Worm (Caenorhabditis elegans) whole organism, early embryonic: ENCODE measurements around the gene nduf-9.

ENCODE experiments used
- B0310.2 ChIP-seq: sonication (generic microtip); optimal IDR thresholded peaks from 2 replicates; lab custom pipeline; 2016; ENCODE audit warnings: mild to moderate bottlenecking, missing genetic modification characterization, missing compliant biosample characterization
- F13C5.2 ChIP-seq: sonication (generic microtip); optimal IDR thresholded peaks from 2 replicates; lab custom pipeline; 2017; ENCODE audit warnings: mild to moderate bottlenecking, missing genetic modification characterization, inconsistent platforms, missing compliant biosample characterization
- aly-1 ChIP-seq: sonication (generic microtip); optimal IDR thresholded peaks from 2 replicates; lab custom pipeline; 2016; ENCODE audit warnings: missing genetic modification characterization, missing compliant biosample characterization
- ama-1 ChIP-seq: fragments of 150-350 bp; optimal IDR thresholded peaks from 2 replicates; lab custom pipeline; 2014
- ceh-13 ChIP-seq: fragments of 200-800 bp; sonication (Bioruptor generic); optimal IDR thresholded peaks from 2 replicates; lab custom pipeline; 2018; ENCODE audit warnings: mild to moderate bottlenecking, missing genetic modification characterization, missing compliant biosample characterization
- ceh-36 ChIP-seq: sonication (generic microtip); optimal IDR thresholded peaks from 2 replicates; lab custom pipeline; 2016; ENCODE audit warnings: missing genetic modification characterization, inconsistent platforms, missing compliant biosample characterization
- ets-7 ChIP-seq: sonication (generic microtip); optimal IDR thresholded peaks from 2 replicates; lab custom pipeline; 2016; ENCODE audit warnings: missing genotype, missing genetic modification characterization, missing compliant biosample characterization
- flt-1 ChIP-seq: fragments of 200-800 bp; sonication (Bioruptor generic); IDR thresholded peaks from 2 replicates; pipeline ENCODE4 v1.3.6; 2022; ENCODE audit warnings: missing genetic modification characterization, missing compliant biosample characterization
- hmbx-1 ChIP-seq: sonication (generic microtip); optimal IDR thresholded peaks from 2 replicates; lab custom pipeline; 2016; ENCODE audit warnings: mild to moderate bottlenecking, missing genetic modification characterization, missing compliant biosample characterization
- hmg-4 ChIP-seq: fragments of 200-800 bp; sonication (Bioruptor generic); optimal IDR thresholded peaks from 2 replicates; lab custom pipeline; 2018; ENCODE audit warnings: mild to moderate bottlenecking, missing genetic modification characterization, missing compliant biosample characterization
- hnd-1 ChIP-seq: sonication (generic microtip); optimal IDR thresholded peaks from 2 replicates; lab custom pipeline; 2016; ENCODE audit warnings: missing genetic modification characterization, missing compliant biosample characterization
- pes-1 ChIP-seq: fragments of 200-800 bp; sonication (Bioruptor generic); IDR thresholded peaks from 2 replicates; pipeline ENCODE4 v1.3.6; 2022; ENCODE audit warnings: missing genetic modification reagents, missing genetic modification characterization, missing compliant biosample characterization
- scrt-1 ChIP-seq: fragments of 200-800 bp; sonication (Bioruptor generic); IDR thresholded peaks from 2 replicates; pipeline ENCODE4 v1.3.6; 2022; ENCODE audit warnings: missing genetic modification characterization, missing compliant biosample characterization
- sea-1 ChIP-seq: fragments of 200-800 bp; sonication (Bioruptor generic); conservative IDR thresholded peaks from 2 replicates; pipeline ENCODE4 v1.3.6; 2022; ENCODE audit warnings: missing genetic modification characterization, missing compliant biosample characterization
- tbx-11 ChIP-seq: fragments of 200-800 bp; sonication (Bioruptor generic); IDR thresholded peaks from 2 replicates; pipeline ENCODE4 v1.3.6; 2022; ENCODE audit warnings: missing genetic modification characterization, missing compliant biosample characterization
- tbx-37 ChIP-seq: fragments of 200-800 bp; sonication (Bioruptor generic); conservative IDR thresholded peaks from 2 replicates; pipeline ENCODE4 v1.3.6; 2022; ENCODE audit warnings: missing genetic modification reagents, missing genetic modification characterization, missing compliant biosample characterization
- tra-4 ChIP-seq: sonication (generic microtip); optimal IDR thresholded peaks from 2 replicates; lab custom pipeline; 2017; ENCODE audit warnings: missing genetic modification characterization, missing compliant biosample characterization

nduf-9 gene

ce11 chrIII:3222707-3223106 is 25.7 kb downstream of the nduf-9 start:
- TF ChIP-seq aly-1 (tag; lab: Kevin White, UChicago) (no peak), ceh-13 (GFP tag; lab: Kevin White, UChicago) (no peak), hmg-4 (GFP tag; lab: Kevin White, UChicago) (no peak), B0310.2 (tag; lab: Kevin White, UChicago) (no peak), hnd-1 (tag; lab: Kevin White, UChicago) (no peak), ceh-36 (tag; lab: Kevin White, UChicago) (no peak), F13C5.2 (tag; lab: Kevin White, UChicago) (no peak), tbx-37 (GFP tag; lab: Robert Waterston, UW) (no peak), tra-4 (tag; lab: Kevin White, UChicago) (no peak), sea-1 (GFP tag; lab: Robert Waterston, UW) (no peak), pes-1 (GFP tag; lab: Robert Waterston, UW) (no peak), ama-1 (lab: Kevin White, UChicago) (no peak), tbx-11 (GFP tag; lab: Robert Waterston, UW) (no peak)

ce11 chrIII:3220287-3220686 is 28.1 kb downstream of the nduf-9 start:
- no peak for TF ChIP-seq hnd-1 (tag; lab: Kevin White, UChicago)
- peak; percentile 35 for TF ChIP-seq hmg-4 (GFP tag; lab: Kevin White, UChicago)
- TF ChIP-seq tbx-37 (GFP tag; lab: Robert Waterston, UW): no peak

- TF ChIP-seq scrt-1 (GFP tag; lab: Robert Waterston, UW) (no peak), ama-1 (lab: Kevin White, UChicago) (no peak), pes-1 (GFP tag; lab: Robert Waterston, UW) (no peak), ceh-36 (tag; lab: Kevin White, UChicago) (no peak), sea-1 (GFP tag; lab: Robert Waterston, UW) (no peak), tra-4 (tag; lab: Kevin White, UChicago) (no peak), tbx-11 (GFP tag; lab: Robert Waterston, UW) (no peak), B0310.2 (tag; lab: Kevin White, UChicago) (no peak), hmbx-1 (tag; lab: Kevin White, UChicago) (no peak), F13C5.2 (tag; lab: Kevin White, UChicago) (no peak), flt-1 (no peak)
Measured at ce11 chrIII:3219050-3219449, 29.3 kb downstream of the nduf-9 start, which contains the start of gene frm-8. Gene frm-8 (minus strand): TSS chrIII:3219150.

ce11 chrIII:3203589-3203988 is 44.8 kb downstream of the nduf-9 start:
- TF ChIP-seq tra-4 (tag; lab: Kevin White, UChicago): no peak
- TF ChIP-seq pes-1 (GFP tag; lab: Robert Waterston, UW): no peak
- TF ChIP-seq aly-1 (tag; lab: Kevin White, UChicago): no peak
- no peak for TF ChIP-seq tbx-37 (GFP tag; lab: Robert Waterston, UW)
- no peak for TF ChIP-seq F13C5.2 (tag; lab: Kevin White, UChicago)
- no peak for TF ChIP-seq hmbx-1 (tag; lab: Kevin White, UChicago)

DNA sequence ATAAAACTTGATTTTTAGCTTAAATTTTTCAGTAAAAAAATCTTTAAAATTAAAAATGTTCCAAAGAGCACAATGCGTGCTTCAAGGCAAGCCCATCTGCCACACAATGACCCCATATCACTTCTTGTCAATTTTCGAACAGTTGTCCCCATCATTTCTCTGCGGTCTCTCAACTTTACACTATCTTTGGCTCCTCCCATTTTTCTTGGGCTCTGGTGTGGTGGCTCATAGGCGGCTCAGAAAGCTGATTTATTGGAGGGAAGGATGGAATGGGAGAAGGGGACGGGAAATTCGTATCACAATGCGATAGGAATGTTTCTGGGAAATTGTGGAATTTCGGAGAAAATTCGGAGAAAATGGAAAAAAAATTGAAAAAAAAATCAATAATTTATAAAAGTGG is 47.8 kb downstream of the nduf-9 start:
- TF ChIP-seq ets-7 (no peak), flt-1 (no peak), tra-4 (tag; lab: Kevin White, UChicago) (no peak), tbx-11 (GFP tag; lab: Robert Waterston, UW) (no peak), pes-1 (GFP tag; lab: Robert Waterston, UW) (no peak), ceh-13 (GFP tag; lab: Kevin White, UChicago) (no peak), hnd-1 (tag; lab: Kevin White, UChicago) (no peak), hmg-4 (GFP tag; lab: Kevin White, UChicago) (no peak), F13C5.2 (tag; lab: Kevin White, UChicago) (no peak), tbx-37 (GFP tag; lab: Robert Waterston, UW) (no peak), sea-1 (GFP tag; lab: Robert Waterston, UW) (no peak), hmbx-1 (tag; lab: Kevin White, UChicago) (no peak), aly-1 (tag; lab: Kevin White, UChicago) (no peak), scrt-1 (GFP tag; lab: Robert Waterston, UW) (no peak), B0310.2 (tag; lab: Kevin White, UChicago) (no peak), ceh-36 (tag; lab: Kevin White, UChicago) (no peak), ama-1 (lab: Kevin White, UChicago) (no peak)

- TF ChIP-seq tbx-37 (GFP tag; lab: Robert Waterston, UW) (no peak), tbx-11 (GFP tag; lab: Robert Waterston, UW) (no peak), hmg-4 (GFP tag; lab: Kevin White, UChicago) (no peak), scrt-1 (GFP tag; lab: Robert Waterston, UW) (no peak), ceh-36 (tag; lab: Kevin White, UChicago) (no peak), hmbx-1 (tag; lab: Kevin White, UChicago) (no peak), sea-1 (GFP tag; lab: Robert Waterston, UW) (no peak), ceh-13 (GFP tag; lab: Kevin White, UChicago) (no peak), B0310.2 (tag; lab: Kevin White, UChicago) (no peak), flt-1 (no peak), aly-1 (tag; lab: Kevin White, UChicago) (no peak), F13C5.2 (tag; lab: Kevin White, UChicago) (no peak), ets-7 (no peak), pes-1 (GFP tag; lab: Robert Waterston, UW) (no peak), hnd-1 (tag; lab: Kevin White, UChicago) (no peak), ama-1 (lab: Kevin White, UChicago) (no peak), tra-4 (tag; lab: Kevin White, UChicago) (no peak)
Measured at ce11 chrIII:3199416-3199815, 49.0 kb downstream of the nduf-9 start, which contains the start of gene heh-1. Gene heh-1 (minus strand): TSS chrIII:3199516.

ce11 chrIII:3198307-3198706 is 50.1 kb downstream of the nduf-9 start, which contains the start of gene R148.7:
Gene R148.7 (minus strand): TSS chrIII:3198407.
- TF ChIP-seq sea-1 (GFP tag; lab: Robert Waterston, UW): no peak
- no peak for TF ChIP-seq ets-7
- TF ChIP-seq hnd-1 (tag; lab: Kevin White, UChicago): no peak
- TF ChIP-seq ama-1 (lab: Kevin White, UChicago): no peak
- no peak for TF ChIP-seq aly-1 (tag; lab: Kevin White, UChicago)
- TF ChIP-seq scrt-1 (GFP tag; lab: Robert Waterston, UW): no peak
- no peak for TF ChIP-seq ceh-13 (GFP tag; lab: Kevin White, UChicago)
- TF ChIP-seq flt-1: no peak
- TF ChIP-seq F13C5.2 (tag; lab: Kevin White, UChicago): no peak
- no peak for TF ChIP-seq hmg-4 (GFP tag; lab: Kevin White, UChicago)
- no peak for TF ChIP-seq tbx-11 (GFP tag; lab: Robert Waterston, UW)
- TF ChIP-seq B0310.2 (tag; lab: Kevin White, UChicago): no peak
- no peak for TF ChIP-seq pes-1 (GFP tag; lab: Robert Waterston, UW)
- no peak for TF ChIP-seq tra-4 (tag; lab: Kevin White, UChicago)
- no peak for TF ChIP-seq tbx-37 (GFP tag; lab: Robert Waterston, UW)
- TF ChIP-seq hmbx-1 (tag; lab: Kevin White, UChicago): no peak
- TF ChIP-seq ceh-36 (tag; lab: Kevin White, UChicago): no peak
